Fruit fly (Drosophila melanogaster): ENCODE measurements around the gene CG10336.

The CG10336 gene

dm6 chr2L:18708239-18708891, 19.0 kb downstream of the CG10336 start, which contains the start of the genes Faf2 and Grip71 (continued):
- peak; percentile 44 for TF ChIP-seq schlank (tag; optimal IDR thresholded peaks at IDR 0.05)
- peak in 1 of 2 experiments; percentile 93 for TF ChIP-seq bsh (GFP tag; optimal IDR thresholded peaks at IDR 0.05)
- peak; percentile 36 for TF ChIP-seq CG5180 (GFP tag; optimal IDR thresholded peaks at IDR 0.05)
- peak; percentile 88 for TF ChIP-seq CG1603 (tag; optimal IDR thresholded peaks at IDR 0.05)
- no peak for TF ChIP-seq Lpt (GFP tag; optimal IDR thresholded peaks at IDR 0.05)
- TF ChIP-seq Hr3 (GFP tag; optimal IDR thresholded peaks at IDR 0.05) = peak; percentile 93
- peak; percentile 97 for TF ChIP-seq CG34422 (GFP tag; IDR thresholded peaks at IDR 0.05)
- peak; percentile 37 for TF ChIP-seq ERR (GFP tag; optimal IDR thresholded peaks at IDR 0.05)
- TF ChIP-seq CG4820 (GFP tag; optimal IDR thresholded peaks at IDR 0.05) = peak; percentile 88
- peak; percentile 62 for TF ChIP-seq lbe (GFP tag; optimal IDR thresholded peaks at IDR 0.05)
- TF ChIP-seq bigmax (GFP tag; optimal IDR thresholded peaks at IDR 0.05) = peak; percentile 26
- TF ChIP-seq CG8924 (tag; optimal IDR thresholded peaks at IDR 0.05) = peak; percentile 86
- TF ChIP-seq aop (GFP tag; IDR thresholded peaks at IDR 0.05) = peak; percentile 79
- peak; percentile 22 for TF ChIP-seq HmgD (GFP tag; optimal IDR thresholded peaks at IDR 0.05)
- TF ChIP-seq Abd-B (GFP tag; optimal IDR thresholded peaks at IDR 0.05) = peak; percentile 98
- peak; percentile 77 for TF ChIP-seq Antp (GFP tag; optimal IDR thresholded peaks at IDR 0.05)
- no peak for TF ChIP-seq Hr39 (optimal IDR thresholded peaks at IDR 0.05)
- TF ChIP-seq Asciz (GFP tag; optimal IDR thresholded peaks at IDR 0.05) = peak; percentile 68
- TF ChIP-seq Sox100B (GFP tag; optimal IDR thresholded peaks at IDR 0.05) = no peak
- peak; percentile 96 for TF ChIP-seq phol (tag; optimal IDR thresholded peaks at IDR 0.05)
- TF ChIP-seq Optix (GFP tag; IDR thresholded peaks at IDR 0.05) = peak; percentile 93
- TF ChIP-seq CG4328 (GFP tag; optimal IDR thresholded peaks at IDR 0.05) = peak; percentile 66
- TF ChIP-seq Atf6 (GFP tag; IDR thresholded peaks at IDR 0.05) = peak; percentile 88
- peak; percentile 70 for TF ChIP-seq CG1792 (GFP tag; optimal IDR thresholded peaks at IDR 0.05)
- peak; percentile 91 for TF ChIP-seq CG12155 (GFP tag; optimal IDR thresholded peaks at IDR 0.05)
- no peak for TF ChIP-seq Kr (GFP tag; optimal IDR thresholded peaks at IDR 0.05)
- TF ChIP-seq CG7372 (GFP tag; IDR thresholded peaks at IDR 0.05) = peak; percentile 95
- TF ChIP-seq trem (tag; optimal IDR thresholded peaks at IDR 0.05) = peak; percentile 93
- TF ChIP-seq Lhr (GFP tag; optimal IDR thresholded peaks at IDR 0.05) = peak; percentile 91
- TF ChIP-seq CG30403 (GFP tag; optimal IDR thresholded peaks at IDR 0.05) = peak; percentile 96
- peak; percentile 91 for TF ChIP-seq H2.0 (GFP tag; IDR thresholded peaks at IDR 0.05)
- TF ChIP-seq trh (GFP tag; optimal IDR thresholded peaks at IDR 0.05) = peak; percentile 85
- no peak for TF ChIP-seq her (GFP tag; optimal IDR thresholded peaks at IDR 0.05)
- peak; percentile 27 for TF ChIP-seq CG10431 (GFP tag; optimal IDR thresholded peaks at IDR 0.05)
- peak; percentile 63 for TF ChIP-seq CG6254 (GFP tag; optimal IDR thresholded peaks at IDR 0.05)
- peak; percentile 93 for TF ChIP-seq unpg (GFP tag; optimal IDR thresholded peaks at IDR 0.05)
- peak; percentile 42 for TF ChIP-seq CG3163 (GFP tag; optimal IDR thresholded peaks at IDR 0.05)
- peak; percentile 6 for TF ChIP-seq ab (GFP tag; optimal IDR thresholded peaks at IDR 0.05)
- TF ChIP-seq CG7839 (tag; optimal IDR thresholded peaks at IDR 0.05) = peak; percentile 92
- TF ChIP-seq chinmo (GFP tag; IDR thresholded peaks at IDR 0.05; ENCODE audit: partially characterized antibody) = peak; percentile 86; the same call in 3 of the 4 replicates
- peak; percentile 89 for TF ChIP-seq CG5953 (GFP tag; IDR thresholded peaks at IDR 0.05)
- no peak for TF ChIP-seq pita (GFP tag; optimal IDR thresholded peaks at IDR 0.05)
- peak; percentile 89 for TF ChIP-seq cg (GFP tag; optimal IDR thresholded peaks at IDR 0.05)
- peak; percentile 82 for TF ChIP-seq YL-1 (GFP tag; optimal IDR thresholded peaks at IDR 0.05)
- TF ChIP-seq nau (GFP tag; optimal IDR thresholded peaks at IDR 0.05) = peak; percentile 19
- TF ChIP-seq CG8359 (GFP tag; optimal IDR thresholded peaks at IDR 0.05; ENCODE audit: borderline replicate concordance) = no peak
- peak; percentile 61 for TF ChIP-seq Vsx1 (GFP tag; optimal IDR thresholded peaks at IDR 0.05)
- TF ChIP-seq ci (GFP tag; IDR thresholded peaks at IDR 0.05) = peak; percentile 96
- TF ChIP-seq ap (GFP tag; IDR thresholded peaks at IDR 0.05) = peak; percentile 93
